Worm (Caenorhabditis elegans) whole organism, L4 larva: ENCODE results near the gene F16G10.3.

Source experiments
- aha-1 ChIP-seq: fragments of 150-350 bp; peaks from one replicate; lab custom pipeline; 2014; ENCODE audit warnings: missing biosample characterization, missing genetic modification characterization
- dpl-1 ChIP-seq: fragments of 150-350 bp; optimal IDR thresholded peaks from 2 replicates; lab custom pipeline; 2014; ENCODE audit warnings: missing biosample characterization, missing genetic modification reagents, missing genetic modification characterization
- lin-13 ChIP-seq: fragments of 150-350 bp; optimal IDR thresholded peaks from 2 replicates; lab custom pipeline; 2014; ENCODE audit warnings: missing biosample characterization, missing genetic modification reagents, missing genetic modification characterization
- lin-39 ChIP-seq: fragments of 150-350 bp; optimal IDR thresholded peaks from 2 replicates; lab custom pipeline; 2014; ENCODE audit warnings: missing biosample characterization, missing genetic modification reagents, missing genetic modification characterization
- lir-3 ChIP-seq: sonication (generic microtip); optimal IDR thresholded peaks from 2 replicates; lab custom pipeline; 2016; ENCODE audit warnings: mild to moderate bottlenecking, missing genetic modification characterization, missing compliant biosample characterization
- snpc-1.2 ChIP-seq: fragments of 200-800 bp; sonication (Bioruptor generic); IDR thresholded peaks from 2 replicates; pipeline ENCODE4 v1.3.6; 2022; ENCODE audit warnings: missing genetic modification reagents, missing genetic modification characterization, missing compliant biosample characterization

ce11 chrII:2330462-2330861 is 41.7 kb upstream of the F16G10.3 start:
- no peak for TF ChIP-seq lin-13 (GFP tag; lab: Kevin White, UChicago)
- TF ChIP-seq lin-39 (tag; lab: Kevin White, UChicago) = no peak
- no peak for TF ChIP-seq aha-1 (tag; lab: Kevin White, UChicago)
- TF ChIP-seq lir-3 (tag; lab: Kevin White, UChicago) = no peak
- no peak for TF ChIP-seq snpc-1.2 (GFP tag; lab: Robert Waterston, UW)
- no peak for TF ChIP-seq dpl-1 (GFP tag; lab: Kevin White, UChicago)
